Fruit fly (Drosophila melanogaster) whole organism, embryonic: ENCODE data around the gene CG33654.

Experiments used
- Atf6 ChIP-seq: fragments of 200-800 bp; sonication (Bioruptor generic); IDR thresholded peaks from 2 replicates; pipeline ENCODE4 v1.3.6; 2022; ENCODE audit warnings: missing biosample characterization, missing genetic modification characterization
- BEAF-32 ChIP-seq: fragments of 200-800 bp; sonication (Bioruptor generic); optimal IDR thresholded peaks from 3 replicates; lab custom pipeline; 2017; ENCODE audit warnings: missing biosample characterization, missing genetic modification characterization, mild to moderate bottlenecking, moderate library complexity, missing genetic modification reagents
- Blimp-1 ChIP-seq: fragments of 200-800 bp; sonication (Bioruptor generic); optimal IDR thresholded peaks from 3 replicates; lab custom pipeline; 2018; ENCODE audit warnings: missing biosample characterization, missing genetic modification characterization, mild to moderate bottlenecking, moderate library complexity, missing genetic modification reagents
- CG10267 ChIP-seq: fragments of 200-800 bp; sonication (Bioruptor generic); optimal IDR thresholded peaks from 2 replicates; lab custom pipeline; 2018; ENCODE audit warnings: missing biosample characterization, mild to moderate bottlenecking, missing genetic modification characterization, moderate library complexity
- CG10431 ChIP-seq: fragments of 200-800 bp; sonication (Bioruptor generic); optimal IDR thresholded peaks from 3 replicates; lab custom pipeline; 2018; ENCODE audit warnings: missing biosample characterization, mild to moderate bottlenecking, missing genetic modification characterization
- CG10462 ChIP-seq: fragments of 200-800 bp; sonication (Bioruptor generic); optimal IDR thresholded peaks from 2 replicates; lab custom pipeline; 2016; ENCODE audit warnings: missing biosample characterization, missing genetic modification characterization
- CG10565 ChIP-seq: fragments of 200-800 bp; sonication (Bioruptor generic); optimal IDR thresholded peaks from 3 replicates; lab custom pipeline; 2016; ENCODE audit warnings: missing biosample characterization, mild to moderate bottlenecking, missing genetic modification characterization
- CG10979 ChIP-seq: fragments of 200-800 bp; sonication (Bioruptor generic); optimal IDR thresholded peaks from 2 replicates; lab custom pipeline; 2018; ENCODE audit warnings: missing biosample characterization, mild to moderate bottlenecking, missing genetic modification characterization, moderate library complexity
- CG12071 ChIP-seq: fragments of 200-800 bp; sonication (Bioruptor generic); optimal IDR thresholded peaks from 3 replicates; lab custom pipeline; 2018; ENCODE audit warnings: missing biosample characterization, mild to moderate bottlenecking, missing genetic modification characterization
- CG12104 ChIP-seq: fragments of 200-800 bp; sonication (Bioruptor generic); optimal IDR thresholded peaks from 3 replicates; lab custom pipeline; 2016; ENCODE audit warnings: missing biosample characterization, missing genetic modification characterization
- CG13894 ChIP-seq: fragments of 200-800 bp; sonication (Bioruptor generic); optimal IDR thresholded peaks from 3 replicates; lab custom pipeline; 2018; ENCODE audit warnings: missing biosample characterization, mild to moderate bottlenecking, missing genetic modification characterization, moderate library complexity
- CG14441 ChIP-seq: fragments of 200-800 bp; sonication (Bioruptor generic); IDR thresholded peaks from 2 replicates; pipeline ENCODE4 v1.3.6; 2022; ENCODE audit warnings: missing biosample characterization, missing genetic modification characterization
- CG15269 ChIP-seq: fragments of 200-800 bp; sonication (Bioruptor generic); optimal IDR thresholded peaks from 2 replicates; lab custom pipeline; 2018; ENCODE audit warnings: missing biosample characterization, mild to moderate bottlenecking, missing genetic modification characterization, moderate library complexity
- CG18619 ChIP-seq: fragments of 200-800 bp; sonication (Bioruptor generic); optimal IDR thresholded peaks from 3 replicates; lab custom pipeline; 2017; ENCODE audit warnings: missing biosample characterization, mild to moderate bottlenecking, missing genetic modification characterization
- CG2116 ChIP-seq: fragments of 200-800 bp; sonication (Bioruptor generic); optimal IDR thresholded peaks from 3 replicates; lab custom pipeline; 2018; ENCODE audit warnings: missing biosample characterization, mild to moderate bottlenecking, missing genetic modification characterization
- CG2202 ChIP-seq: fragments of 200-800 bp; sonication (Bioruptor generic); optimal IDR thresholded peaks from 2 replicates; lab custom pipeline; 2018; ENCODE audit warnings: missing biosample characterization, mild to moderate bottlenecking, missing genetic modification characterization
- CG2889 ChIP-seq: fragments of 200-800 bp; sonication (Bioruptor generic); IDR thresholded peaks from 3 replicates; pipeline ENCODE4 v1.3.6; 2022; ENCODE audit warnings: missing biosample characterization, missing genetic modification characterization
- CG4328 ChIP-seq: fragments of 200-800 bp; sonication (Bioruptor generic); optimal IDR thresholded peaks from 3 replicates; lab custom pipeline; 2017; ENCODE audit warnings: missing biosample characterization, missing genetic modification reagents, missing genetic modification characterization
- CG7963 ChIP-seq: fragments of 200-800 bp; sonication (Bioruptor generic); IDR thresholded peaks from 3 replicates; pipeline ENCODE4 v1.3.6; 2022; ENCODE audit warnings: missing biosample characterization, missing genetic modification characterization; ENCODE audit not compliant: partially characterized antibody
- CG8359 ChIP-seq: fragments of 200-800 bp; sonication (Bioruptor generic); optimal IDR thresholded peaks from 2 replicates; lab custom pipeline; 2017; ENCODE audit warnings: missing biosample characterization, mild to moderate bottlenecking, missing genetic modification characterization, borderline replicate concordance
- CG9609 ChIP-seq: fragments of 200-800 bp; sonication (Bioruptor generic); optimal IDR thresholded peaks from 3 replicates; lab custom pipeline; 2016; ENCODE audit warnings: missing biosample characterization, missing genetic modification characterization
- CG9876 ChIP-seq: fragments of 200-800 bp; sonication (Bioruptor generic); optimal IDR thresholded peaks from 2 replicates; lab custom pipeline; 2016; ENCODE audit warnings: missing biosample characterization, missing genetic modification characterization
- Doc2 ChIP-seq: fragments of 200-800 bp; sonication (Bioruptor generic); IDR thresholded peaks from 2 replicates; pipeline ENCODE4 v1.3.6; 2022; ENCODE audit warnings: missing biosample characterization, missing genetic modification characterization
- Dref ChIP-seq: fragments of 200-800 bp; sonication (Bioruptor generic); IDR thresholded peaks from 2 replicates; pipeline ENCODE4 v1.3.6; 2022; ENCODE audit warnings: missing biosample characterization, missing genetic modification characterization
- Drgx ChIP-seq: fragments of 200-800 bp; sonication (Bioruptor generic); IDR thresholded peaks from 2 replicates; pipeline ENCODE4 v1.3.6; 2022; ENCODE audit warnings: missing biosample characterization, missing genetic modification characterization
- GATAe ChIP-seq: fragments of 200-800 bp; sonication (Bioruptor generic); conservative IDR thresholded peaks from 2 replicates; pipeline ENCODE4 v1.3.6; 2022; ENCODE audit warnings: missing biosample characterization, missing genetic modification characterization
- MESR4 ChIP-seq: fragments of 200-800 bp; sonication (Bioruptor generic); optimal IDR thresholded peaks from 2 replicates; lab custom pipeline; 2018; ENCODE audit warnings: missing biosample characterization, mild to moderate bottlenecking, missing genetic modification characterization, moderate library complexity
- NC2α ChIP-seq: fragments of 200-800 bp; sonication (Bioruptor generic); optimal IDR thresholded peaks from 2 replicates; lab custom pipeline; 2016; ENCODE audit warnings: missing biosample characterization, missing genetic modification characterization
- NK7.1 ChIP-seq: fragments of 200-800 bp; sonication (Bioruptor generic); optimal IDR thresholded peaks from 3 replicates; lab custom pipeline; 2016; ENCODE audit warnings: missing biosample characterization, missing genetic modification characterization
- Nf-YB ChIP-seq: fragments of 200-800 bp; sonication (Bioruptor generic); optimal IDR thresholded peaks from 3 replicates; lab custom pipeline; 2019; ENCODE audit warnings: missing biosample characterization, mild to moderate bottlenecking, missing genetic modification characterization, moderate library complexity
- amos ChIP-seq: fragments of 200-800 bp; sonication (Bioruptor generic); IDR thresholded peaks from 2 replicates; pipeline ENCODE4 v1.3.6; 2022; ENCODE audit warnings: missing biosample characterization, missing genetic modification characterization; ENCODE audit not compliant: partially characterized antibody
- ase ChIP-seq: fragments of 200-800 bp; sonication (Bioruptor generic); IDR thresholded peaks from 3 replicates; pipeline ENCODE4 v1.3.6; 2022; ENCODE audit warnings: missing biosample characterization, missing genetic modification characterization
- chinmo ChIP-seq: fragments of 200-800 bp; sonication (Bioruptor generic); IDR thresholded peaks from 4 replicates; pipeline ENCODE4 v1.3.6; 2022; ENCODE audit warnings: missing biosample characterization, missing genetic modification characterization; ENCODE audit not compliant: partially characterized antibody
- dati ChIP-seq: fragments of 200-800 bp; sonication (Bioruptor generic); IDR thresholded peaks from 2 replicates; pipeline ENCODE4 v1.3.6; 2022; ENCODE audit warnings: missing biosample characterization, missing genetic modification characterization
- eve ChIP-seq, 2 experiments: fragments of >200 bp; optimal IDR thresholded peaks; 2 replicates each; lab custom pipeline; 2017; ENCODE audit warnings: missing biosample characterization in 2 of 2, missing genetic modification characterization in 2 of 2
- ftz-f1 ChIP-seq: fragments of 200-800 bp; sonication (Bioruptor generic); optimal IDR thresholded peaks from 2 replicates; lab custom pipeline; 2016; ENCODE audit warnings: missing biosample characterization, missing genetic modification characterization
- gfzf ChIP-seq: fragments of 200-800 bp; sonication (Bioruptor generic); optimal IDR thresholded peaks from 2 replicates; lab custom pipeline; 2016; ENCODE audit warnings: missing biosample characterization, mild to moderate bottlenecking, missing genetic modification characterization, moderate library complexity
- gt ChIP-seq: fragments of 200-800 bp; sonication (Bioruptor generic); IDR thresholded peaks from 2 replicates; pipeline ENCODE4 v1.3.6; 2022; ENCODE audit warnings: missing biosample characterization, missing genetic modification characterization
- hb ChIP-seq: fragments of 200-800 bp; sonication (Bioruptor generic); IDR thresholded peaks from 3 replicates; pipeline ENCODE4 v1.3.6; 2022; ENCODE audit warnings: missing biosample characterization, missing genetic modification characterization; ENCODE audit not compliant: partially characterized antibody
- lilli ChIP-seq: fragments of 200-800 bp; sonication (Bioruptor generic); optimal IDR thresholded peaks from 3 replicates; lab custom pipeline; 2016; ENCODE audit warnings: missing biosample characterization, missing genetic modification characterization
- nerfin-2 ChIP-seq: fragments of 200-800 bp; sonication (Bioruptor generic); IDR thresholded peaks from 2 replicates; pipeline ENCODE4 v1.3.6; 2022; ENCODE audit warnings: missing biosample characterization, missing genetic modification characterization; ENCODE audit not compliant: partially characterized antibody
- odd ChIP-seq: fragments of 200-800 bp; sonication (Bioruptor generic); optimal IDR thresholded peaks from 2 replicates; lab custom pipeline; 2017; ENCODE audit warnings: missing biosample characterization, mild to moderate bottlenecking, missing genetic modification characterization
- org-1 ChIP-seq: fragments of 200-800 bp; sonication (Bioruptor generic); optimal IDR thresholded peaks from 2 replicates; lab custom pipeline; 2017; ENCODE audit warnings: missing biosample characterization, missing genetic modification characterization
- peb ChIP-seq: fragments of 200-800 bp; sonication (Bioruptor generic); IDR thresholded peaks from 2 replicates; pipeline ENCODE4 v1.3.6; 2022; ENCODE audit warnings: missing biosample characterization, missing genetic modification characterization
- pum ChIP-seq: fragments of 200-800 bp; sonication (Bioruptor generic); optimal IDR thresholded peaks from 2 replicates; lab custom pipeline; 2016; ENCODE audit warnings: missing biosample characterization, missing genetic modification characterization
- repo ChIP-seq: fragments of 200-800 bp; sonication (Bioruptor generic); optimal IDR thresholded peaks from 2 replicates; lab custom pipeline; 2016; ENCODE audit warnings: missing biosample characterization, missing genetic modification characterization
- sc ChIP-seq, 3 experiments: fragments of >200 bp in 2 of 3; fragments of 200-800 bp in 1 of 3; sonication (Bioruptor generic) in 1 of 3; optimal IDR thresholded peaks; 2 replicates in 2 of 3; 3 replicates in 1 of 3; lab custom pipeline; 2017; ENCODE audit warnings: mild to moderate bottlenecking in 1 of 3, missing biosample characterization in 1 of 3, missing genetic modification characterization in 1 of 3, missing genetic modification reagents in 1 of 3
- stwl ChIP-seq: fragments of 200-800 bp; sonication (Bioruptor generic); optimal IDR thresholded peaks from 3 replicates; lab custom pipeline; 2018; ENCODE audit warnings: missing biosample characterization, mild to moderate bottlenecking, missing genetic modification characterization, moderate library complexity
- tna ChIP-seq: fragments of 200-800 bp; sonication (Bioruptor generic); IDR thresholded peaks from 2 replicates; pipeline ENCODE4 v1.3.6; 2022; ENCODE audit warnings: missing biosample characterization, missing genetic modification characterization; ENCODE audit not compliant: partially characterized antibody
- ttk ChIP-seq: fragments of 200-800 bp; sonication (Bioruptor generic); IDR thresholded peaks from 2 replicates; pipeline ENCODE4 v2.1.2; 2022; ENCODE audit warnings: missing biosample characterization, missing genetic modification characterization

The CG33654 gene

dm6 chr3R:9598099-9598498, 15.1 kb upstream of the CG33654 start (continued):
- no peak for TF ChIP-seq MESR4
- no peak for TF ChIP-seq CG9876 (GFP tag; lab: Kevin White, UChicago)
- TF ChIP-seq CG14441, result peak; percentile 18; the same call in 1 of the 2 replicates
- TF ChIP-seq amos (GFP tag; lab: Robert Waterston, UW), result no peak
- TF ChIP-seq stwl (tag; lab: Kevin White, UChicago), result no peak
- no peak for TF ChIP-seq CG10431 (GFP tag; lab: Kevin White, UChicago)
- TF ChIP-seq pum, result peak; percentile 43
- TF ChIP-seq repo (GFP tag; lab: Kevin White, UChicago), result no peak
- no peak for TF ChIP-seq CG7963 (GFP tag; lab: Robert Waterston, UW)
- no peak for TF ChIP-seq hb (GFP tag; lab: Robert Waterston, UW)
- TF ChIP-seq dati, result no peak
- TF ChIP-seq Nf-YB (GFP tag; lab: Kevin White, UChicago), result no peak
- TF ChIP-seq CG10462 (GFP tag; lab: Kevin White, UChicago), result peak; percentile 46
- TF ChIP-seq CG12071 (GFP tag; lab: Kevin White, UChicago), result peak; percentile 50
- no peak for TF ChIP-seq gt (GFP tag; lab: Robert Waterston, UW)
- TF ChIP-seq CG4328 (GFP tag; lab: Kevin White, UChicago), result no peak
- no peak for TF ChIP-seq sc (optimal IDR thresholded peaks at IDR 0.05; lab: Kevin White, UChicago)
- TF ChIP-seq sc (GFP tag; optimal IDR thresholded peaks at IDR 0.05; lab: Kevin White, UChicago), result peak; percentile 38
- peak; percentile 82 for TF ChIP-seq CG10979 (tag; lab: Kevin White, UChicago)
- TF ChIP-seq CG15269 (tag; lab: Kevin White, UChicago), result peak; percentile 13
- TF ChIP-seq CG18619 (GFP tag; lab: Kevin White, UChicago), result peak; percentile 39
- TF ChIP-seq chinmo, result no peak
- no peak for TF ChIP-seq CG10565 (GFP tag; lab: Kevin White, UChicago)
- no peak for TF ChIP-seq ftz-f1 (GFP tag; lab: Kevin White, UChicago)
- TF ChIP-seq CG2116 (GFP tag; lab: Kevin White, UChicago), result no peak
- TF ChIP-seq ttk (GFP tag; lab: Robert Waterston, UW), result no peak
- no peak for TF ChIP-seq CG2889
- no peak for TF ChIP-seq GATAe (GFP tag; lab: Robert Waterston, UW)
- peak; percentile 45 for TF ChIP-seq CG10267 (tag; lab: Kevin White, UChicago)
- peak in 1 of 2 experiments; percentile 85 for TF ChIP-seq eve (GFP tag; optimal IDR thresholded peaks at IDR 0.05; lab: Kevin White, UChicago)
- peak; percentile 37 for TF ChIP-seq CG2202 (tag; lab: Kevin White, UChicago)
- no peak for TF ChIP-seq CG9609 (GFP tag; lab: Kevin White, UChicago)
- TF ChIP-seq CG13894 (tag; lab: Kevin White, UChicago), result no peak
- TF ChIP-seq BEAF-32 (GFP tag; lab: Kevin White, UChicago), result no peak
- TF ChIP-seq tna (GFP tag; lab: Robert Waterston, UW), result no peak
- no peak for TF ChIP-seq odd (GFP tag; lab: Kevin White, UChicago)
- TF ChIP-seq Doc2 (GFP tag; lab: Robert Waterston, UW), result no peak
- no peak for TF ChIP-seq CG12104
- TF ChIP-seq Blimp-1, result peak; percentile 74
- TF ChIP-seq org-1 (GFP tag; lab: Kevin White, UChicago), result no peak
- peak; percentile 73 for TF ChIP-seq Drgx (GFP tag; lab: Robert Waterston, UW)
- TF ChIP-seq Dref (GFP tag; lab: Robert Waterston, UW), result no peak
- peak; percentile 47 for TF ChIP-seq lilli (GFP tag; lab: Kevin White, UChicago)
- peak; percentile 33 for TF ChIP-seq NC2α
- no peak for TF ChIP-seq gfzf
- no peak for TF ChIP-seq ase (GFP tag; lab: Robert Waterston, UW)
- no peak for TF ChIP-seq peb
- no peak for TF ChIP-seq Atf6 (GFP tag; lab: Robert Waterston, UW)
- TF ChIP-seq CG8359 (GFP tag; lab: Kevin White, UChicago), result peak; percentile 53
- no peak for TF ChIP-seq NK7.1 (GFP tag; lab: Kevin White, UChicago)
- TF ChIP-seq nerfin-2 (GFP tag; lab: Robert Waterston, UW), result no peak
